Fruit fly (Drosophila melanogaster): ENCODE data around the gene Ubqn.

Ubqn gene

dm6 chrX:19663859-19664728 is 19.5 kb upstream of the Ubqn start, which contains the start of the genes CG14223 and Ssu72:
TSS of gene CG14223 (minus strand) at chrX:19663971.
TSS of gene Ssu72 (plus strand) at chrX:19664561.
- TF ChIP-seq CG4496 (GFP tag; IDR thresholded peaks at IDR 0.05) = no peak
- no peak for TF ChIP-seq gl (tag; optimal IDR thresholded peaks at IDR 0.05)
- TF ChIP-seq CG10348 (GFP tag; IDR thresholded peaks at IDR 0.05) = no peak
- no peak for TF ChIP-seq D1 (tag; optimal IDR thresholded peaks at IDR 0.05)
- TF ChIP-seq CG13204 (GFP tag; optimal IDR thresholded peaks at IDR 0.05) = no peak
- no peak for TF ChIP-seq CG34367 (tag; optimal IDR thresholded peaks at IDR 0.05)
- TF ChIP-seq CG15710 (tag; optimal IDR thresholded peaks at IDR 0.05) = no peak
- no peak for TF ChIP-seq CG9948 (tag; optimal IDR thresholded peaks at IDR 0.05)
- TF ChIP-seq EcR (GFP tag; optimal IDR thresholded peaks at IDR 0.05) = no peak
- no peak for TF ChIP-seq CG8301 (tag; optimal IDR thresholded peaks at IDR 0.05)
- TF ChIP-seq CG32121 (GFP tag; IDR thresholded peaks at IDR 0.05) = no peak
- no peak for TF ChIP-seq Snoo (tag; optimal IDR thresholded peaks at IDR 0.05)
- no peak for TF ChIP-seq Ets98B (GFP tag; IDR thresholded peaks at IDR 0.05)
- TF ChIP-seq CG12605 (GFP tag; IDR thresholded peaks at IDR 0.05) = no peak

dm6 chrX:19665684-19666141 is 17.9 kb upstream of the Ubqn start:
- TF ChIP-seq CG15710 (tag; optimal IDR thresholded peaks at IDR 0.05) (peak; percentile 15), rn (GFP tag; IDR thresholded peaks at IDR 0.05) (0 out of 2 replicates have a peak, but pooled peaks have one; percentile 27), CG34367 (tag; optimal IDR thresholded peaks at IDR 0.05) (no peak), CG12605 (GFP tag; IDR thresholded peaks at IDR 0.05) (peak; percentile 50), CG9948 (tag; optimal IDR thresholded peaks at IDR 0.05) (no peak), Pif1A (GFP tag; optimal IDR thresholded peaks at IDR 0.05) (no peak), gl (tag; optimal IDR thresholded peaks at IDR 0.05) (no peak), CG8301 (tag; optimal IDR thresholded peaks at IDR 0.05) (peak; percentile 11), EcR (GFP tag; optimal IDR thresholded peaks at IDR 0.05) (peak; percentile 46), Ets98B (GFP tag; IDR thresholded peaks at IDR 0.05) (peak; percentile 61; the same call in 1 of the 2 replicates), CG4496 (GFP tag; IDR thresholded peaks at IDR 0.05) (peak; percentile 72), CG13204 (GFP tag; optimal IDR thresholded peaks at IDR 0.05) (peak; percentile 77), Pif1B (GFP tag; optimal IDR thresholded peaks at IDR 0.05) (peak; percentile 6), fd96Ca (GFP tag; IDR thresholded peaks at IDR 0.05) (peak; percentile 74), CG32121 (GFP tag; IDR thresholded peaks at IDR 0.05) (peak; percentile 48; the same call in 1 of the 2 replicates), CG14655 (GFP tag; optimal IDR thresholded peaks at IDR 0.05) (peak; percentile 36), CG8159 (tag; optimal IDR thresholded peaks at IDR 0.05) (peak; percentile 32), CG10348 (GFP tag; IDR thresholded peaks at IDR 0.05) (no peak), CG17806 (tag; optimal IDR thresholded peaks at IDR 0.05) (no peak), Snoo (tag; optimal IDR thresholded peaks at IDR 0.05) (peak; percentile 43)

DNA sequence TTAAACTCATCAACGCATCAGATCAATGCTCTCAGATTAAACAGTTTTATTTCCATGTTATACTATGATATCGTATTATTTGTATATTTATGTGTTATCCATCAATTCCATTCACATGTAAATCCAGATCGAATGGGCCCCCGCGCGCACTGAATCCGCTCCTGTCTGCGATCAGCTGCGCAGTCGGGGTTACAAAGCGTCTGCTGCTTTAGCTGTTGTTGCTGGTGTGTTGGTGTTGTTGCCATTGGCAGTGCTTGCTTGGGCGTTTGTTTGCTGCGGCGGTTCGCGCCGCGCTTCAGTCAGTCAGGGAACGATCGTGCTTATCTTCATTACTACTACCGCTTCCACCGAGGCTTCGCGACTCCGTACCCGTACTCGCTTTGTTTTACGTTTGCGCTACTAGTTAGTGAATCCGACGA is 16.6 kb upstream of the Ubqn start, which contains the start of gene Zw:
Zw (plus strand) TSS at position 262 of the 419 bp plus-strand sequence.
- TF ChIP-seq CG13204 (GFP tag; optimal IDR thresholded peaks at IDR 0.05) (peak; percentile 95), CG15710 (tag; optimal IDR thresholded peaks at IDR 0.05) (peak; percentile 36), CG34367 (tag; optimal IDR thresholded peaks at IDR 0.05) (peak; percentile 29), EcR (GFP tag; optimal IDR thresholded peaks at IDR 0.05) (peak; percentile 28), rn (GFP tag; IDR thresholded peaks at IDR 0.05) (0 out of 2 replicates have a peak, but pooled peaks have one; percentile 34), Pif1B (GFP tag; optimal IDR thresholded peaks at IDR 0.05) (peak; percentile 14), CG32121 (GFP tag; IDR thresholded peaks at IDR 0.05) (peak; percentile 25; the same call in 1 of the 2 replicates), D1 (tag; optimal IDR thresholded peaks at IDR 0.05) (no peak), gl (tag; optimal IDR thresholded peaks at IDR 0.05) (no peak), CG8301 (tag; optimal IDR thresholded peaks at IDR 0.05) (peak; percentile 36), Pif1A (GFP tag; optimal IDR thresholded peaks at IDR 0.05) (peak; percentile 67), CG9948 (tag; optimal IDR thresholded peaks at IDR 0.05) (peak; percentile 26), CG12605 (GFP tag; IDR thresholded peaks at IDR 0.05) (no peak), fd96Ca (GFP tag; IDR thresholded peaks at IDR 0.05) (peak; percentile 74), CG17806 (tag; optimal IDR thresholded peaks at IDR 0.05) (peak; percentile 38), Ets98B (GFP tag; IDR thresholded peaks at IDR 0.05) (peak; percentile 72), Snoo (tag; optimal IDR thresholded peaks at IDR 0.05) (peak; percentile 40), CG10348 (GFP tag; IDR thresholded peaks at IDR 0.05) (no peak), CG14655 (GFP tag; optimal IDR thresholded peaks at IDR 0.05) (peak; percentile 52), CG8159 (tag; optimal IDR thresholded peaks at IDR 0.05) (peak; percentile 45), CG4496 (GFP tag; IDR thresholded peaks at IDR 0.05) (peak; percentile 75)

DNA sequence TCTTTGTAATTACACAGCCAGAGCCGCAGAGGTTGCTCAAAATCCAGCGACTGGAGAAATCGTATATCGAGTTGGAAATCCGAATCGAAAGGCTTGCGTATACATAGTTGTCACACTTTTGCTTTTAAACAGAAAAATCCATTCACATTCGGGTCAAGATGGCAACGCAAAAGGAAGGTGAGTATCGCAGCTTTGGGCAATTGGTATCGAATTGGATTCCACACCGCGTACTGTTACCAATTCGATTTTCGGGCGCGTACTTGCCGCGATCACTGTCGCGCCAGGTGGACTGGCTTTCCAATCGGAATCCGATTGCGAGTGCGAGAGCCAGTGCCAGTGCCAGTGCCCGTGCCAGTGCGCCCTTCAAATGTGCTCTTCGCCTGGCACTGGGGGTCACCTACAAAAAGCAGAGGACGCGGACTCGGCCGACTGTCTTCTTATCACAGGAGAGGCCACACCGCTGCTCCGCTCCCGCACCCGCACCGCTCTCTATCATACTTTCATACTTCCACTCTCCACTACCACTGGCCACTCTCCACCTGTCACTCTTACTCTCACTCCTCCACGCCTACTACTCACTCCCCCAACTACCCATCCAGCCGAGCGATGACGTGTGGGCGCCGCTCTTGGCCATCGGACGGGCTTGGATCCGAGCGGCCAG is 16.0 kb upstream of the Ubqn start:
- TF ChIP-seq CG15710 (tag; optimal IDR thresholded peaks at IDR 0.05) (no peak), Ets98B (GFP tag; IDR thresholded peaks at IDR 0.05) (no peak), Pif1A (GFP tag; optimal IDR thresholded peaks at IDR 0.05) (no peak), gl (tag; optimal IDR thresholded peaks at IDR 0.05) (no peak), CG34367 (tag; optimal IDR thresholded peaks at IDR 0.05) (no peak), CG14655 (GFP tag; optimal IDR thresholded peaks at IDR 0.05) (no peak), CG10348 (GFP tag; IDR thresholded peaks at IDR 0.05) (no peak)

DNA sequence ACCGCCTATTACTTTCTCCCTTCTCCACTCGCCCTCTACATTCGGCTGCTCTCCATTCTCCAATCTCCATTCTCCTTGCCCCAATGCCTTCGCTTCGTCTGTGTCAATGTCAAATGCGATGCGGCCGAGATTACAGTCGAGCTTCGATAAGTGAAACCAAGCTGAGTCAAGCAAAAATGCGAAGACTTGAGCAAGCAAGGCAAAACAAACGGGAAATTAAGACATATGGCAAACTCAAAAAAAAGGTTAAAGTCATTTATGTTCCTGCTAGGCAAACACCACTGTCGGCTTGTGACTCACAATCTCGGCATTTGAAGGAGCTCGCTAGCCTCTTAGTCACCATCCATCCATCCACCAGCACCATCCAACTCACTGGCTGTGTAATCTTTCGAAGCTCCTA is 15.2 kb upstream of the Ubqn start:
- TF ChIP-seq CG8301 (tag; optimal IDR thresholded peaks at IDR 0.05) (peak; percentile 93), EcR (GFP tag; optimal IDR thresholded peaks at IDR 0.05) (peak; percentile 75), CG32121 (GFP tag; IDR thresholded peaks at IDR 0.05) (peak; percentile 94), Pif1B (GFP tag; optimal IDR thresholded peaks at IDR 0.05) (peak; percentile 99), CG10348 (GFP tag; IDR thresholded peaks at IDR 0.05) (peak; percentile 87), CG15710 (tag; optimal IDR thresholded peaks at IDR 0.05) (peak; percentile 98), CG12605 (GFP tag; IDR thresholded peaks at IDR 0.05) (peak; percentile 96), gl (tag; optimal IDR thresholded peaks at IDR 0.05) (peak; percentile 96), CG34367 (tag; optimal IDR thresholded peaks at IDR 0.05) (peak; percentile 98), fd96Ca (GFP tag; IDR thresholded peaks at IDR 0.05) (peak; percentile 98), CG4496 (GFP tag; IDR thresholded peaks at IDR 0.05) (peak; percentile 97), D1 (tag; optimal IDR thresholded peaks at IDR 0.05) (no peak), CG14655 (GFP tag; optimal IDR thresholded peaks at IDR 0.05) (peak; percentile 95), CG17806 (tag; optimal IDR thresholded peaks at IDR 0.05) (peak; percentile 97), Ets98B (GFP tag; IDR thresholded peaks at IDR 0.05) (peak; percentile 97), rn (GFP tag; IDR thresholded peaks at IDR 0.05) (peak; percentile 92), CG13204 (GFP tag; optimal IDR thresholded peaks at IDR 0.05) (peak; percentile 96), CG9948 (tag; optimal IDR thresholded peaks at IDR 0.05) (peak; percentile 96), Pif1A (GFP tag; optimal IDR thresholded peaks at IDR 0.05) (peak; percentile 98), Snoo (tag; optimal IDR thresholded peaks at IDR 0.05) (peak; percentile 99), CG8159 (tag; optimal IDR thresholded peaks at IDR 0.05) (peak; percentile 95)
